Worm (Caenorhabditis elegans) whole organism, late embryonic: ENCODE data around the gene fbxa-100.

Experiments used
- F13H6.1 ChIP-seq: sonication (generic microtip); optimal IDR thresholded peaks from 2 replicates; lab custom pipeline; 2016; ENCODE audit warnings: missing genetic modification characterization, missing compliant biosample characterization
- ama-1 ChIP-seq: fragments of 150-350 bp; optimal IDR thresholded peaks from 2 replicates; lab custom pipeline; 2014
- ceh-2 ChIP-seq: sonication (generic microtip); optimal IDR thresholded peaks from 2 replicates; lab custom pipeline; 2016; ENCODE audit warnings: missing genotype, missing genetic modification characterization, missing compliant biosample characterization
- ceh-24 ChIP-seq: sonication (generic microtip); optimal IDR thresholded peaks from 2 replicates; lab custom pipeline; 2016; ENCODE audit warnings: mild to moderate bottlenecking, missing genetic modification characterization, missing compliant biosample characterization
- ceh-30 ChIP-seq: fragments of 150-350 bp; optimal IDR thresholded peaks from 2 replicates; lab custom pipeline; 2014; ENCODE audit warnings: missing biosample characterization, missing genetic modification characterization
- che-1 ChIP-seq: sonication (generic microtip); optimal IDR thresholded peaks from 2 replicates; lab custom pipeline; 2016; ENCODE audit warnings: mild to moderate bottlenecking, missing genetic modification characterization, missing compliant biosample characterization
- dve-1 ChIP-seq: sonication (generic microtip); optimal IDR thresholded peaks from 2 replicates; lab custom pipeline; 2017; ENCODE audit warnings: antibody characterized with exemption, mild to moderate bottlenecking, missing genetic modification characterization, missing compliant biosample characterization
- eyg-1 ChIP-seq: sonication (generic microtip); optimal IDR thresholded peaks from 2 replicates; lab custom pipeline; 2016; ENCODE audit warnings: missing genotype, missing genetic modification characterization, missing compliant biosample characterization
- gmeb-2 ChIP-seq: sonication (generic microtip); optimal IDR thresholded peaks from 2 replicates; lab custom pipeline; 2016; ENCODE audit warnings: missing genetic modification characterization, inconsistent platforms, missing compliant biosample characterization
- hlh-13 ChIP-seq: fragments of 200-800 bp; sonication (Bioruptor generic); optimal IDR thresholded peaks from 2 replicates; lab custom pipeline; 2018; ENCODE audit warnings: mild to moderate bottlenecking, missing genetic modification characterization, missing compliant biosample characterization
- hlh-15 ChIP-seq: sonication (generic microtip); optimal IDR thresholded peaks from 2 replicates; lab custom pipeline; 2016; ENCODE audit warnings: missing genetic modification characterization, missing compliant biosample characterization
- hlh-6 ChIP-seq: sonication (generic microtip); optimal IDR thresholded peaks from 2 replicates; lab custom pipeline; 2016; ENCODE audit warnings: missing genotype, missing genetic modification characterization, missing compliant biosample characterization
- madf-2 ChIP-seq: sonication (generic microtip); optimal IDR thresholded peaks from 2 replicates; lab custom pipeline; 2017; ENCODE audit warnings: missing genetic modification characterization, missing compliant biosample characterization
- mec-3 ChIP-seq: sonication (generic microtip); optimal IDR thresholded peaks from 2 replicates; lab custom pipeline; 2016; ENCODE audit warnings: borderline replicate concordance, missing genetic modification characterization, missing compliant biosample characterization
- nfya-1 ChIP-seq: sonication (generic microtip); optimal IDR thresholded peaks from 2 replicates; lab custom pipeline; 2017; ENCODE audit warnings: missing genetic modification characterization, mild to moderate bottlenecking, missing compliant biosample characterization, antibody characterized with exemption, moderate library complexity
- nhr-232 ChIP-seq: sonication (generic microtip); optimal IDR thresholded peaks from 2 replicates; lab custom pipeline; 2016; ENCODE audit warnings: missing genetic modification characterization, missing compliant biosample characterization
- pax-1 ChIP-seq: fragments of 150-350 bp; optimal IDR thresholded peaks from 2 replicates; lab custom pipeline; 2014; ENCODE audit warnings: missing biosample characterization, missing genetic modification characterization
- pha-2 ChIP-seq: sonication (generic microtip); optimal IDR thresholded peaks from 2 replicates; lab custom pipeline; 2017; ENCODE audit warnings: mild to moderate bottlenecking, missing genetic modification characterization, missing compliant biosample characterization
- pha-4 ChIP-seq: fragments of 150-350 bp; optimal IDR thresholded peaks from 2 replicates; lab custom pipeline; 2018; ENCODE audit warnings: missing biosample characterization, missing genetic modification reagents, missing genetic modification characterization
- rnt-1 ChIP-seq: sonication (generic microtip); optimal IDR thresholded peaks from 2 replicates; lab custom pipeline; 2016; ENCODE audit warnings: missing genetic modification characterization, missing compliant biosample characterization
- syd-9 ChIP-seq: sonication (generic microtip); optimal IDR thresholded peaks from 2 replicates; lab custom pipeline; 2016; ENCODE audit warnings: mild to moderate bottlenecking, missing genetic modification characterization, moderate library complexity, missing compliant biosample characterization
- tbx-2 ChIP-seq: sonication (generic microtip); optimal IDR thresholded peaks from 2 replicates; lab custom pipeline; 2016; ENCODE audit warnings: missing genetic modification characterization, missing compliant biosample characterization
- tbx-7 ChIP-seq: sonication (generic microtip); optimal IDR thresholded peaks from 2 replicates; lab custom pipeline; 2016; ENCODE audit warnings: missing genotype, missing genetic modification characterization, missing compliant biosample characterization
- unc-42 ChIP-seq: sonication (generic microtip); optimal IDR thresholded peaks from 2 replicates; lab custom pipeline; 2016; ENCODE audit warnings: missing genotype, missing genetic modification characterization, missing compliant biosample characterization
- unc-55 ChIP-seq: sonication (generic microtip); optimal IDR thresholded peaks from 2 replicates; lab custom pipeline; 2017; ENCODE audit warnings: missing biosample characterization, missing genetic modification reagents, missing genetic modification characterization
- unc-86 ChIP-seq: sonication (generic microtip); optimal IDR thresholded peaks from 2 replicates; lab custom pipeline; 2016; ENCODE audit warnings: missing genetic modification characterization, missing compliant biosample characterization
- zip-5 ChIP-seq: sonication (generic microtip); optimal IDR thresholded peaks from 2 replicates; lab custom pipeline; 2016; ENCODE audit warnings: missing genetic modification characterization, missing compliant biosample characterization

Gene fbxa-100

ce11 chrV:16017671-16018070, 44.2 kb downstream of the fbxa-100 start, which contains the start of gene srx-43:
TSS of gene srx-43 (plus strand) at chrV:16017971.
- TF ChIP-seq nhr-232 (tag; lab: Kevin White, UChicago) (no peak), nfya-1 (tag; lab: Kevin White, UChicago) (no peak), gmeb-2 (tag; lab: Kevin White, UChicago) (no peak), mec-3 (tag; lab: Kevin White, UChicago) (no peak), ceh-2 (no peak), tbx-7 (tag; lab: Kevin White, UChicago) (no peak), eyg-1 (no peak), hlh-13 (GFP tag; lab: Kevin White, UChicago) (no peak), hlh-15 (tag; lab: Kevin White, UChicago) (no peak)

- TF ChIP-seq madf-2 (no peak), pha-2 (tag; lab: Kevin White, UChicago) (no peak), nhr-232 (tag; lab: Kevin White, UChicago) (no peak), hlh-6 (tag; lab: Kevin White, UChicago) (no peak), unc-55 (no peak), unc-42 (no peak), ceh-30 (tag; lab: Kevin White, UChicago) (no peak), zip-5 (tag; lab: Kevin White, UChicago) (no peak), che-1 (tag; lab: Kevin White, UChicago) (no peak), pha-4 (tag; lab: Kevin White, UChicago) (no peak), unc-86 (tag; lab: Kevin White, UChicago) (no peak), syd-9 (tag; lab: Kevin White, UChicago) (no peak), eyg-1 (no peak), ceh-24 (tag; lab: Kevin White, UChicago) (no peak)
These were observed 44.9 kb downstream of the fbxa-100 start for ce11 chrV:16016977-16017376.

ce11 chrV:16015652-16016051, 46.2 kb downstream of the fbxa-100 start, which contains the start of gene str-232:
TSS of gene str-232 (minus strand) at chrV:16015752.
- TF ChIP-seq F13H6.1 (tag; lab: Kevin White, UChicago): no peak
- no peak for TF ChIP-seq rnt-1 (tag; lab: Kevin White, UChicago)
- no peak for TF ChIP-seq pha-4 (tag; lab: Kevin White, UChicago)
- no peak for TF ChIP-seq hlh-15 (tag; lab: Kevin White, UChicago)
- no peak for TF ChIP-seq tbx-2 (tag; lab: Kevin White, UChicago)
- no peak for TF ChIP-seq pax-1 (tag; lab: Kevin White, UChicago)
- no peak for TF ChIP-seq dve-1 (tag; lab: Kevin White, UChicago)
- TF ChIP-seq ama-1 (lab: Kevin White, UChicago): no peak
- TF ChIP-seq unc-42: no peak
